Fruit fly (Drosophila melanogaster): ENCODE results near the gene ND-20L.

The ND-20L gene

DNA sequence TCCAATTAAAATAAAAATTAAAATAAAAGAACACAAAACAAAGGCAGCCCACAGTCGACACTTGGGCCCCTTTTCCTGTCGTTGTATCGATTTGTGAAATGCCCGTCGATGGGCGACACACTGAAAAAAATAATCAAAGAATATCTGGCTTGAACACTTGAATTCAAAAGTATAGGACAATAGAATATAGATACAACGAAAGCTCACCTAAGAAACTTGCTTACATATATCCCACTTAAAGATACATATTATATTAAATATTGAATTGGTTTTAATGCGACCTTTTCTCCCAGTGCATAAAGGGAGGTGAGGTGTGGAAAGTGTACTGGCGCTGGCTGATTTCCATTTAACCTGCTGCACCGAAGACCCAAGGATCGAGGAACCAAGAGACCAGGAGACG is 6.6 kb downstream of the ND-20L start (continued):
- TF ChIP-seq kay (GFP tag; optimal IDR thresholded peaks at IDR 0.05) (no peak), stc (GFP tag; IDR thresholded peaks at IDR 0.05) (0 out of 2 replicates have a peak, but pooled peaks have one; percentile 35), zen (tag; optimal IDR thresholded peaks at IDR 0.05) (peak; percentile 86), CG9876 (GFP tag; optimal IDR thresholded peaks at IDR 0.05) (no peak), Awh (GFP tag; IDR thresholded peaks at IDR 0.05) (no peak; the same call in 1 of the 2 replicates), CG6854 (GFP tag; optimal IDR thresholded peaks at IDR 0.05) (no peak), CG10209 (GFP tag; optimal IDR thresholded peaks at IDR 0.05) (peak; percentile 44), ap (GFP tag; IDR thresholded peaks at IDR 0.05) (0 out of 2 replicates have a peak, but pooled peaks have one; percentile 31), Scr (GFP tag; IDR thresholded peaks at IDR 0.05; ENCODE audit: partially characterized antibody) (no peak), Poxn (GFP tag; IDR thresholded peaks at IDR 0.05) (no peak), CG10366 (GFP tag; IDR thresholded peaks at IDR 0.05) (0 out of 2 replicates have a peak, but pooled peaks have one; percentile 33), Sox100B (GFP tag; optimal IDR thresholded peaks at IDR 0.05) (peak; percentile 33), Lpt (GFP tag; optimal IDR thresholded peaks at IDR 0.05) (no peak), B-H2 (GFP tag; optimal IDR thresholded peaks at IDR 0.05) (no peak), CG14050 (GFP tag; IDR thresholded peaks at IDR 0.05) (no peak), ac (GFP tag; optimal IDR thresholded peaks at IDR 0.05) (peak; percentile 37), Fer2 (tag; optimal IDR thresholded peaks at IDR 0.05) (no peak), CG3163 (GFP tag; optimal IDR thresholded peaks at IDR 0.05) (no peak), CG14710 (tag; optimal IDR thresholded peaks at IDR 0.05) (peak; percentile 76), zen2 (GFP tag; IDR thresholded peaks at IDR 0.05; ENCODE audit: partially characterized antibody) (no peak), Myb (GFP tag; optimal IDR thresholded peaks at IDR 0.05) (no peak), hbn (GFP tag; IDR thresholded peaks at IDR 0.05; ENCODE audit: partially characterized antibody) (no peak), bab2 (GFP tag; optimal IDR thresholded peaks at IDR 0.05) (peak; percentile 42), jumu (GFP tag; optimal IDR thresholded peaks at IDR 0.05) (peak; percentile 7), CG2120 (GFP tag; optimal IDR thresholded peaks at IDR 0.05) (no peak), CG15696 (tag; optimal IDR thresholded peaks at IDR 0.05) (peak; percentile 83), CG2199 (GFP tag; IDR thresholded peaks at IDR 0.05) (no peak), NfI (GFP tag; optimal IDR thresholded peaks at IDR 0.05) (no peak), chm (GFP tag; IDR thresholded peaks at IDR 0.05) (peak; percentile 64; the same call in 1 of the 2 replicates), Blimp-1 (GFP tag; optimal IDR thresholded peaks at IDR 0.05) (peak; percentile 62), CG10959 (GFP tag; IDR thresholded peaks at IDR 0.05) (peak; percentile 67), dysf (GFP tag; IDR thresholded peaks at IDR 0.05) (no peak), ERR (GFP tag; optimal IDR thresholded peaks at IDR 0.05) (no peak), rib (GFP tag; IDR thresholded peaks at IDR 0.05) (no peak), Ada2b (GFP tag; IDR thresholded peaks at IDR 0.05) (peak; percentile 21; the same call in 1 of the 2 replicates), Mad (GFP tag; optimal IDR thresholded peaks at IDR 0.05) (no peak), sr (GFP tag; IDR thresholded peaks at IDR 0.05) (no peak), CG15269 (tag; optimal IDR thresholded peaks at IDR 0.05) (no peak), Taf1 (GFP tag; IDR thresholded peaks at IDR 0.05) (no peak), lab (GFP tag; optimal IDR thresholded peaks at IDR 0.05) (no peak), CG3838 (GFP tag; optimal IDR thresholded peaks at IDR 0.05) (no peak), Fer1 (GFP tag; optimal IDR thresholded peaks at IDR 0.05) (no peak), Tbp (GFP tag; optimal IDR thresholded peaks at IDR 0.05) (no peak), CG7271 (tag; optimal IDR thresholded peaks at IDR 0.05) (peak; percentile 54), CG11560 (tag; IDR thresholded peaks at IDR 0.05) (no peak), CG10431 (GFP tag; optimal IDR thresholded peaks at IDR 0.05) (no peak), insv (GFP tag; optimal IDR thresholded peaks at IDR 0.05) (no peak), GATAe (GFP tag; conservative IDR thresholded peaks at IDR 0.05) (no peak), pros (GFP tag; optimal IDR thresholded peaks at IDR 0.05) (no peak), Nf-YC (tag; optimal IDR thresholded peaks at IDR 0.05) (no peak), schlank (tag; optimal IDR thresholded peaks at IDR 0.05) (no peak), CG15479 (GFP tag; optimal IDR thresholded peaks at IDR 0.05) (no peak)
